In genomic region chrV:8495965-8496364, ce11 we compare ENCODE assay signal across 4 worm cellular contexts.
TF ChIP-seq lines count a peak whose summit lies in the region.

No protein-coding gene starts in this region.

TF ChIP-seq in whole organism, L1 larva, 84 proteins besides CTCF, POLR2A, EP300 and RAD21 (continued from another document):
- TF ChIP-seq rnt-1 (tag; optimal IDR thresholded peaks at IDR 0.05; lab: Kevin White, UChicago) = peak; percentile 29
- no peak for TF ChIP-seq fkh-8 (tag; optimal IDR thresholded peaks at IDR 0.05; lab: Kevin White, UChicago)
- no peak for TF ChIP-seq lin-14 (GFP tag; optimal IDR thresholded peaks at IDR 0.05; lab: Kevin White, UChicago)
- TF ChIP-seq blmp-1 (tag; optimal IDR thresholded peaks at IDR 0.05; lab: Kevin White, UChicago) = no peak
- TF ChIP-seq lin-35 (GFP tag; optimal IDR thresholded peaks at IDR 0.05; lab: Kevin White, UChicago) = peak in 1 of 2 experiments; percentile 29

TF ChIP-seq in whole organism, L2 larva, 48 proteins besides CTCF, POLR2A, EP300 and RAD21 (continued from another document):
- TF ChIP-seq ztf-4 (tag; optimal IDR thresholded peaks at IDR 0.05; lab: Kevin White, UChicago) = no peak
- TF ChIP-seq gmeb-1 (tag; optimal IDR thresholded peaks at IDR 0.05; lab: Kevin White, UChicago) = peak; percentile 0
- TF ChIP-seq lin-13 (GFP tag; optimal IDR thresholded peaks at IDR 0.05; lab: Kevin White, UChicago) = no peak
- TF ChIP-seq Y55F3AM.14 (GFP tag; optimal IDR thresholded peaks at IDR 0.05; lab: Kevin White, UChicago) = no peak
- TF ChIP-seq blmp-1 (tag; optimal IDR thresholded peaks at IDR 0.05; lab: Kevin White, UChicago; ENCODE audit: insufficient read depth) = no peak

TF ChIP-seq in whole organism, L4 larva, 104 proteins besides CTCF, POLR2A, EP300 and RAD21 (continued from another document and continues in another):
- no peak for TF ChIP-seq F10B5.3 (tag; optimal IDR thresholded peaks at IDR 0.05; lab: Kevin White, UChicago)
- TF ChIP-seq mxl-3 (GFP tag; optimal IDR thresholded peaks at IDR 0.05; lab: Kevin White, UChicago) = no peak
- no peak for TF ChIP-seq R02D3.7 (tag; optimal IDR thresholded peaks at IDR 0.05; lab: Kevin White, UChicago)
- no peak for TF ChIP-seq duxl-1 (tag; optimal IDR thresholded peaks at IDR 0.05; lab: Kevin White, UChicago; ENCODE audit: poor library complexity)
- TF ChIP-seq lin-38 (GFP tag; IDR thresholded peaks at IDR 0.05; lab: Robert Waterston, UW) = peak; percentile 71
- TF ChIP-seq ceh-20 (GFP tag; IDR thresholded peaks at IDR 0.05; lab: Robert Waterston, UW) = no peak
- TF ChIP-seq nhr-41 (GFP tag; IDR thresholded peaks at IDR 0.05; lab: Robert Waterston, UW) = peak; percentile 50; the same call in 1 of the 2 replicates
- TF ChIP-seq dmd-9 (GFP tag; IDR thresholded peaks at IDR 0.05; lab: Robert Waterston, UW) = no peak
- TF ChIP-seq lin-15B (tag; optimal IDR thresholded peaks at IDR 0.05; lab: Kevin White, UChicago) = no peak
- no peak for TF ChIP-seq daf-12 (tag; optimal IDR thresholded peaks at IDR 0.05; lab: Kevin White, UChicago)
- no peak for TF ChIP-seq fkh-10 (GFP tag; optimal IDR thresholded peaks at IDR 0.05; lab: Kevin White, UChicago)
- no peak for TF ChIP-seq T26A8.4 (GFP tag; IDR thresholded peaks at IDR 0.05; lab: Robert Waterston, UW)
- TF ChIP-seq aly-2 (tag; optimal IDR thresholded peaks at IDR 0.05; lab: Kevin White, UChicago) = no peak
- no peak for TF ChIP-seq dve-1 (tag; optimal IDR thresholded peaks at IDR 0.05; lab: Kevin White, UChicago; ENCODE audit: insufficient read depth)
- peak; percentile 61; the same call in 1 of the 2 replicates for TF ChIP-seq nhr-42 (GFP tag; IDR thresholded peaks at IDR 0.05; lab: Robert Waterston, UW)
- no peak for TF ChIP-seq nhr-10 (tag; optimal IDR thresholded peaks at IDR 0.05; lab: Kevin White, UChicago)
- TF ChIP-seq lin-29 (GFP tag; IDR thresholded peaks at IDR 0.05; lab: Robert Waterston, UW) = no peak
- no peak for TF ChIP-seq rbr-2 (tag; optimal IDR thresholded peaks at IDR 0.05; lab: Kevin White, UChicago)
- TF ChIP-seq madf-5 (GFP tag; IDR thresholded peaks at IDR 0.05; lab: Robert Waterston, UW) = no peak
- TF ChIP-seq pha-4 (GFP tag; IDR thresholded peaks at IDR 0.05; lab: Robert Waterston, UW) = peak; percentile 65
- no peak for TF ChIP-seq pha-4 (tag; optimal IDR thresholded peaks at IDR 0.05; lab: Kevin White, UChicago)
- peak; percentile 69 for TF ChIP-seq snpc-1.2 (GFP tag; IDR thresholded peaks at IDR 0.05; lab: Robert Waterston, UW)
- no peak for TF ChIP-seq nhr-28 (tag; optimal IDR thresholded peaks at IDR 0.05; lab: Kevin White, UChicago)
- TF ChIP-seq spr-1 (tag; optimal IDR thresholded peaks at IDR 0.05; lab: Kevin White, UChicago) = no peak
- no peak for TF ChIP-seq ceh-32 (tag; optimal IDR thresholded peaks at IDR 0.05; lab: Kevin White, UChicago; ENCODE audit: poor library complexity)
- no peak for TF ChIP-seq lsy-2 (tag; optimal IDR thresholded peaks at IDR 0.05; lab: Kevin White, UChicago)
- no peak for TF ChIP-seq lin-39 (tag; optimal IDR thresholded peaks at IDR 0.05; lab: Kevin White, UChicago)
- TF ChIP-seq nhr-76 (tag; optimal IDR thresholded peaks at IDR 0.05; lab: Kevin White, UChicago) = no peak
- TF ChIP-seq mep-1 (tag; optimal IDR thresholded peaks at IDR 0.05; lab: Kevin White, UChicago) = peak; percentile 36
- peak; percentile 15 for TF ChIP-seq nhr-111 (GFP tag; optimal IDR thresholded peaks at IDR 0.05; lab: Kevin White, UChicago)
- TF ChIP-seq fos-1 (tag; optimal IDR thresholded peaks at IDR 0.05; lab: Kevin White, UChicago) = no peak
- TF ChIP-seq hmg-1.1 (GFP tag; IDR thresholded peaks at IDR 0.05; lab: Robert Waterston, UW) = 0 out of 2 replicates have a peak, but pooled peaks have one; percentile 45
- TF ChIP-seq ZK337.2 (GFP tag; IDR thresholded peaks at IDR 0.05; lab: Robert Waterston, UW) = no peak
- TF ChIP-seq ztf-11 (tag; optimal IDR thresholded peaks at IDR 0.05; lab: Kevin White, UChicago) = no peak
- TF ChIP-seq cey-2 (tag; optimal IDR thresholded peaks at IDR 0.05; lab: Kevin White, UChicago; ENCODE audit: borderline replicate concordance, insufficient read depth) = no peak
- no peak for TF ChIP-seq nhr-11 (tag; optimal IDR thresholded peaks at IDR 0.05; lab: Kevin White, UChicago)
- TF ChIP-seq unc-62 (GFP tag; optimal IDR thresholded peaks at IDR 0.05 in 1 of 2; lab: Kevin White, UChicago) = no peak
- TF ChIP-seq unc-62 (tag; optimal IDR thresholded peaks at IDR 0.05; lab: Kevin White, UChicago) = no peak
- TF ChIP-seq lir-3 (tag; optimal IDR thresholded peaks at IDR 0.05; lab: Kevin White, UChicago) = peak; percentile 31
- TF ChIP-seq F49E8.2 (tag; optimal IDR thresholded peaks at IDR 0.05; lab: Kevin White, UChicago; ENCODE audit: borderline replicate concordance) = no peak
- TF ChIP-seq zfp-3 (GFP tag; conservative IDR thresholded peaks at IDR 0.05; lab: Robert Waterston, UW) = no peak
- no peak for TF ChIP-seq Y75B8A.6 (GFP tag; IDR thresholded peaks at IDR 0.05; lab: Robert Waterston, UW)
- no peak for TF ChIP-seq hlh-30 (tag; optimal IDR thresholded peaks at IDR 0.05; lab: Kevin White, UChicago; ENCODE audit: insufficient read depth)
- TF ChIP-seq F44E2.7 (GFP tag; IDR thresholded peaks at IDR 0.05; lab: Robert Waterston, UW) = 0 out of 2 replicates have a peak, but pooled peaks have one; percentile 20
- TF ChIP-seq daf-19 (GFP tag; conservative IDR thresholded peaks at IDR 0.05; lab: Robert Waterston, UW) = peak; percentile 70
- TF ChIP-seq egl-43 (GFP tag; IDR thresholded peaks at IDR 0.05; lab: Robert Waterston, UW) = peak; percentile 83
- no peak for TF ChIP-seq nhr-6 (tag; optimal IDR thresholded peaks at IDR 0.05; lab: Kevin White, UChicago)
- TF ChIP-seq spr-3 (GFP tag; optimal IDR thresholded peaks at IDR 0.05; lab: Kevin White, UChicago) = peak; percentile 7
- TF ChIP-seq ceh-62 (tag; optimal IDR thresholded peaks at IDR 0.05; lab: Kevin White, UChicago) = no peak
- no peak for TF ChIP-seq F37D6.2 (tag; optimal IDR thresholded peaks at IDR 0.05; lab: Kevin White, UChicago)
- TF ChIP-seq nhr-25 (tag; optimal IDR thresholded peaks at IDR 0.05; lab: Kevin White, UChicago; ENCODE audit: borderline replicate concordance, insufficient read depth) = no peak
- TF ChIP-seq mdl-1 (tag; optimal IDR thresholded peaks at IDR 0.05; lab: Kevin White, UChicago) = no peak
- TF ChIP-seq hif-1 (tag; optimal IDR thresholded peaks at IDR 0.05; lab: Kevin White, UChicago) = no peak
- no peak for TF ChIP-seq zag-1 (tag; optimal IDR thresholded peaks at IDR 0.05; lab: Kevin White, UChicago)
- TF ChIP-seq nhr-77 (tag; optimal IDR thresholded peaks at IDR 0.05; lab: Kevin White, UChicago) = no peak
- no peak for TF ChIP-seq jun-1 (tag; optimal IDR thresholded peaks at IDR 0.05; lab: Kevin White, UChicago)
- TF ChIP-seq aha-1 (tag; lab: Kevin White, UChicago) = no peak
- TF ChIP-seq php-3 (GFP tag; IDR thresholded peaks at IDR 0.05; lab: Robert Waterston, UW) = peak; percentile 56; the same call in 1 of the 2 replicates
- peak; percentile 78 for TF ChIP-seq vab-7 (GFP tag; IDR thresholded peaks at IDR 0.05; lab: Robert Waterston, UW)
- TF ChIP-seq mdt-29 (GFP tag; IDR thresholded peaks at IDR 0.05; lab: Robert Waterston, UW) = no peak; the same call in 1 of the 2 replicates
- TF ChIP-seq Y105C5A.15 (GFP tag; IDR thresholded peaks at IDR 0.05; lab: Robert Waterston, UW) = 0 out of 2 replicates have a peak, but pooled peaks have one; percentile 10

TF ChIP-seq in whole organism, young adult, 124 proteins besides CTCF, POLR2A, EP300 and RAD21 (continued from another document and continues in another):
- no peak for TF ChIP-seq egrh-3 (GFP tag; IDR thresholded peaks at IDR 0.05; lab: Robert Waterston, UW)
- peak; percentile 6 for TF ChIP-seq hrde-1 (tag; optimal IDR thresholded peaks at IDR 0.05; lab: Kevin White, UChicago; ENCODE audit: borderline replicate concordance)
- TF ChIP-seq mxl-1 (tag; optimal IDR thresholded peaks at IDR 0.05; lab: Kevin White, UChicago) = peak; percentile 49
- no peak for TF ChIP-seq K12H6.12 (tag; optimal IDR thresholded peaks at IDR 0.05; lab: Kevin White, UChicago)
- no peak for TF ChIP-seq C06A6.2 (GFP tag; conservative IDR thresholded peaks at IDR 0.05; lab: Robert Waterston, UW)
- no peak for TF ChIP-seq pha-4 (tag; optimal IDR thresholded peaks at IDR 0.05; lab: Kevin White, UChicago)
- no peak for TF ChIP-seq F52B5.7 (tag; optimal IDR thresholded peaks at IDR 0.05; lab: Kevin White, UChicago)
- TF ChIP-seq die-1 (tag; optimal IDR thresholded peaks at IDR 0.05; lab: Kevin White, UChicago) = peak; percentile 78
- TF ChIP-seq ceh-40 (GFP tag; IDR thresholded peaks at IDR 0.05; lab: Robert Waterston, UW) = peak; percentile 63; the same call in 1 of the 2 replicates
- no peak for TF ChIP-seq ets-4 (GFP tag; optimal IDR thresholded peaks at IDR 0.05; lab: Kevin White, UChicago)
- peak; percentile 72 for TF ChIP-seq hmg-1.2 (GFP tag; IDR thresholded peaks at IDR 0.05; lab: Robert Waterston, UW)
- no peak for TF ChIP-seq ztf-28 (GFP tag; IDR thresholded peaks at IDR 0.05; lab: Robert Waterston, UW)
- no peak for TF ChIP-seq madf-3 (GFP tag; IDR thresholded peaks at IDR 0.05; lab: Robert Waterston, UW)
- peak; percentile 17 for TF ChIP-seq snpc-4 (GFP tag; optimal IDR thresholded peaks at IDR 0.05; lab: Kevin White, UChicago)
- peak; percentile 43 to 90 (median 68) for TF ChIP-seq snpc-4 (tag; optimal IDR thresholded peaks at IDR 0.05; lab: Kevin White, UChicago)
- TF ChIP-seq cebp-1 (GFP tag; IDR thresholded peaks at IDR 0.05; lab: Robert Waterston, UW) = no peak
- TF ChIP-seq cebp-1 (tag; optimal IDR thresholded peaks at IDR 0.05; lab: Kevin White, UChicago) = peak; percentile 47
- no peak for TF ChIP-seq mcd-1 (GFP tag; IDR thresholded peaks at IDR 0.05; lab: Robert Waterston, UW)
- no peak for TF ChIP-seq dpl-1 (GFP tag; optimal IDR thresholded peaks at IDR 0.05; lab: Kevin White, UChicago)
- TF ChIP-seq unc-62 (GFP tag; optimal IDR thresholded peaks at IDR 0.05; lab: Kevin White, UChicago) = no peak
- no peak for TF ChIP-seq F10E7.11 (tag; optimal IDR thresholded peaks at IDR 0.05; lab: Kevin White, UChicago)
- no peak for TF ChIP-seq rcor-1 (GFP tag; IDR thresholded peaks at IDR 0.05; lab: Robert Waterston, UW)
- TF ChIP-seq nfya-2 (GFP tag; IDR thresholded peaks at IDR 0.05; lab: Robert Waterston, UW) = no peak
- no peak for TF ChIP-seq fkh-3 (tag; optimal IDR thresholded peaks at IDR 0.05; lab: Kevin White, UChicago)
- peak; percentile 13 for TF ChIP-seq nhr-27 (tag; optimal IDR thresholded peaks at IDR 0.05; lab: Kevin White, UChicago)
- no peak for TF ChIP-seq lin-35 (GFP tag; optimal IDR thresholded peaks at IDR 0.05; lab: Kevin White, UChicago)
- no peak for TF ChIP-seq ama-1 (optimal IDR thresholded peaks at IDR 0.05; lab: Kevin White, UChicago)
- peak in 1 of 2 experiments; percentile 72 for TF ChIP-seq ama-1 (GFP tag; optimal IDR thresholded peaks at IDR 0.05; lab: Kevin White, UChicago)
- no peak for TF ChIP-seq hmg-20 (GFP tag; IDR thresholded peaks at IDR 0.05; lab: Robert Waterston, UW)
- TF ChIP-seq F23B12.7 (tag; optimal IDR thresholded peaks at IDR 0.05; lab: Kevin White, UChicago; ENCODE audit: insufficient read depth) = peak; percentile 58
- no peak for TF ChIP-seq nhr-80 (tag; optimal IDR thresholded peaks at IDR 0.05; lab: Kevin White, UChicago)
- TF ChIP-seq let-526 (GFP tag; IDR thresholded peaks at IDR 0.05; lab: Robert Waterston, UW) = no peak
- no peak for TF ChIP-seq nfya-1 (tag; optimal IDR thresholded peaks at IDR 0.05; lab: Kevin White, UChicago; ENCODE audit: borderline replicate concordance, insufficient read depth)
- TF ChIP-seq D2030.7 (GFP tag; IDR thresholded peaks at IDR 0.05; lab: Robert Waterston, UW) = peak; percentile 66
- TF ChIP-seq ztf-6 (GFP tag; IDR thresholded peaks at IDR 0.05; lab: Robert Waterston, UW) = no peak
- no peak for TF ChIP-seq mel-28 (tag; optimal IDR thresholded peaks at IDR 0.05; lab: Kevin White, UChicago; ENCODE audit: borderline replicate concordance)
- TF ChIP-seq unc-130 (GFP tag; optimal IDR thresholded peaks at IDR 0.05; lab: Kevin White, UChicago) = no peak
- TF ChIP-seq nhr-179 (tag; optimal IDR thresholded peaks at IDR 0.05; lab: Kevin White, UChicago) = no peak
- no peak for TF ChIP-seq let-607 (tag; optimal IDR thresholded peaks at IDR 0.05; lab: Kevin White, UChicago)
- peak; percentile 34 for TF ChIP-seq snpc-3.4 (tag; optimal IDR thresholded peaks at IDR 0.05; lab: Kevin White, UChicago)
- peak; percentile 21 for TF ChIP-seq F49E8.2 (tag; optimal IDR thresholded peaks at IDR 0.05; lab: Kevin White, UChicago; ENCODE audit: insufficient read depth)
- 0 out of 2 replicates have a peak, but pooled peaks have one; percentile 77 for TF ChIP-seq Y95B8A.8 (GFP tag; IDR thresholded peaks at IDR 0.05; lab: Robert Waterston, UW)
- no peak for TF ChIP-seq ztf-3 (GFP tag; optimal IDR thresholded peaks at IDR 0.05; lab: Kevin White, UChicago)
- TF ChIP-seq C17E4.6 (GFP tag; IDR thresholded peaks at IDR 0.05; lab: Robert Waterston, UW) = no peak
- TF ChIP-seq ZK185.1 (tag; optimal IDR thresholded peaks at IDR 0.05; lab: Kevin White, UChicago; ENCODE audit: poor library complexity, severe bottlenecking) = no peak
- TF ChIP-seq B0336.3 (GFP tag; IDR thresholded peaks at IDR 0.05; lab: Robert Waterston, UW) = peak; percentile 50; the same call in 1 of the 2 replicates
- TF ChIP-seq ceh-58 (GFP tag; IDR thresholded peaks at IDR 0.05; lab: Robert Waterston, UW) = no peak
- no peak for TF ChIP-seq sdz-38 (tag; optimal IDR thresholded peaks at IDR 0.05; lab: Kevin White, UChicago)
- TF ChIP-seq attf-5 (GFP tag; optimal IDR thresholded peaks at IDR 0.05; lab: Kevin White, UChicago) = peak; percentile 43
- no peak for TF ChIP-seq chd-7 (tag; optimal IDR thresholded peaks at IDR 0.05; lab: Kevin White, UChicago)
- TF ChIP-seq F39B2.1 (GFP tag; IDR thresholded peaks at IDR 0.05; lab: Robert Waterston, UW) = no peak
- TF ChIP-seq B0261.1 (tag; optimal IDR thresholded peaks at IDR 0.05; lab: Kevin White, UChicago) = peak; percentile 89
- no peak for TF ChIP-seq aptf-3 (GFP tag; IDR thresholded peaks at IDR 0.05; lab: Robert Waterston, UW)
- TF ChIP-seq zfh-2 (GFP tag; conservative IDR thresholded peaks at IDR 0.05; lab: Robert Waterston, UW) = no peak
- TF ChIP-seq T26A5.8 (tag; optimal IDR thresholded peaks at IDR 0.05; lab: Kevin White, UChicago) = peak; percentile 70
- TF ChIP-seq nfyb-1 (GFP tag; IDR thresholded peaks at IDR 0.05; lab: Robert Waterston, UW) = no peak
- peak; percentile 35; the same call in 1 of the 2 replicates for TF ChIP-seq Y67H2A.10 (GFP tag; conservative IDR thresholded peaks at IDR 0.05; lab: Robert Waterston, UW)
- no peak for TF ChIP-seq zim-3 (tag; optimal IDR thresholded peaks at IDR 0.05; lab: Kevin White, UChicago)
- 0 out of 2 replicates have a peak, but pooled peaks have one; percentile 44 for TF ChIP-seq cebp-2 (GFP tag; IDR thresholded peaks at IDR 0.05; lab: Robert Waterston, UW)
- TF ChIP-seq bed-2 (GFP tag; IDR thresholded peaks at IDR 0.05; lab: Robert Waterston, UW) = no peak
- TF ChIP-seq T07F8.4 (tag; optimal IDR thresholded peaks at IDR 0.05; lab: Kevin White, UChicago) = peak; percentile 35
- peak; percentile 72; the same call in 1 of the 2 replicates for TF ChIP-seq ztf-25 (GFP tag; IDR thresholded peaks at IDR 0.05; lab: Robert Waterston, UW)
- no peak for TF ChIP-seq ceh-79 (tag; optimal IDR thresholded peaks at IDR 0.05; lab: Kevin White, UChicago)
- TF ChIP-seq repo-1 (tag; optimal IDR thresholded peaks at IDR 0.05; lab: Kevin White, UChicago) = no peak
- TF ChIP-seq madf-6 (GFP tag; IDR thresholded peaks at IDR 0.05; lab: Robert Waterston, UW) = peak; percentile 13; the same call in 1 of the 2 replicates
- TF ChIP-seq nhr-120 (GFP tag; IDR thresholded peaks at IDR 0.05; lab: Robert Waterston, UW) = no peak
- TF ChIP-seq attf-6 (GFP tag; IDR thresholded peaks at IDR 0.05; lab: Robert Waterston, UW) = 0 out of 2 replicates have a peak, but pooled peaks have one; percentile 47
- peak; percentile 11 for TF ChIP-seq somi-1 (GFP tag; optimal IDR thresholded peaks at IDR 0.05; lab: Kevin White, UChicago)
- TF ChIP-seq lsy-27 (tag; optimal IDR thresholded peaks at IDR 0.05; lab: Kevin White, UChicago; ENCODE audit: borderline replicate concordance, insufficient read depth) = no peak
